Worm (Caenorhabditis elegans): ENCODE results near the gene zer-1.

DNA sequence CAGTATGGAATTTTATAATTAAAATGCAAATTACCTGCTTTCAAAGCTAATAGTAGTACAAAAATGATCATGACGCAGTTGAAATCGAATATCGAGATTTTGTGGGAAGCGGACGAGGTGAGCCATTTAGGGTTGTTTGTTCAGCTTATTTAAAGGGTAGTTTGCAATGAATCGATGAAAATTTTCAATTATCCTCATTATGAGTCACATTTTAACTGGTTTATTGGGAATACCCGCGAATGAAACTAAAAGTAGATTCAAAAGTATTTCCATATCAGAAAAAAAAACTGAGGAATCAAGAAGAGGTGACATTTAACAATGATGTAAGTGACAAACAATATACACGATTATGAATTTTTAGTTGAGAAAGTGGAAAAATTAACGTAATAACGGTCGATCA is 32.7 kb upstream of the zer-1 start, which contains the start of gene F23H11.7:
- TF ChIP-seq ceh-2 (tag; optimal IDR thresholded peaks at IDR 0.05) (no peak), C08G9.2 (tag; optimal IDR thresholded peaks at IDR 0.05) (no peak), tbx-7 (tag; optimal IDR thresholded peaks at IDR 0.05) (no peak), fkh-10 (GFP tag; optimal IDR thresholded peaks at IDR 0.05) (no peak), tbx-2 (tag; optimal IDR thresholded peaks at IDR 0.05) (no peak), dve-1 (tag; optimal IDR thresholded peaks at IDR 0.05) (no peak), pqm-1 (tag; optimal IDR thresholded peaks at IDR 0.05) (no peak), unc-55 (GFP tag; optimal IDR thresholded peaks at IDR 0.05) (no peak), ama-1 (optimal IDR thresholded peaks at IDR 0.05) (no peak), ceh-22 (tag; optimal IDR thresholded peaks at IDR 0.05) (no peak), Y22D7AL.16 (tag; optimal IDR thresholded peaks at IDR 0.05) (no peak), elt-2 (tag; optimal IDR thresholded peaks at IDR 0.05) (no peak), mec-3 (tag; optimal IDR thresholded peaks at IDR 0.05; ENCODE audit: borderline replicate concordance) (no peak)

Data from whole organism, late embryonic.